Worm (Caenorhabditis elegans) whole organism, L4 larva: ENCODE results near the gene K04C2.2.

Experiments used
- F26F4.8 ChIP-seq: fragments of 200-800 bp; sonication (Bioruptor generic); conservative IDR thresholded peaks from 2 replicates; pipeline ENCODE4 v1.3.6; 2022; ENCODE audit warnings: missing genetic modification characterization, missing compliant biosample characterization
- F49E8.2 ChIP-seq: sonication (generic microtip); optimal IDR thresholded peaks from 2 replicates; lab custom pipeline; 2016; ENCODE audit warnings: missing compliant biosample characterization, mild to moderate bottlenecking, missing genetic modification characterization, borderline replicate concordance
- Y48G9A.11 ChIP-seq: fragments of 200-800 bp; sonication (Bioruptor generic); IDR thresholded peaks from 2 replicates; pipeline ENCODE4 v1.3.6; 2022; ENCODE audit warnings: missing genetic modification reagents, missing genetic modification characterization, missing compliant biosample characterization
- Y75B8A.6 ChIP-seq: fragments of 200-800 bp; sonication (Bioruptor generic); IDR thresholded peaks from 2 replicates; pipeline ENCODE4 v1.3.6; 2022; ENCODE audit warnings: missing genetic modification reagents, missing genetic modification characterization, missing compliant biosample characterization
- ama-1 ChIP-seq: fragments of 150-350 bp; optimal IDR thresholded peaks from 2 replicates; lab custom pipeline; 2014; ENCODE audit warnings: inconsistent platforms, mixed read lengths
- arid-1 ChIP-seq: fragments of 200-800 bp; sonication (Bioruptor generic); conservative IDR thresholded peaks from 2 replicates; pipeline ENCODE4 v1.3.6; 2022; ENCODE audit warnings: missing genetic modification reagents, missing genetic modification characterization, missing compliant biosample characterization
- ceh-20 ChIP-seq: fragments of 200-800 bp; sonication (Bioruptor generic); IDR thresholded peaks from 2 replicates; pipeline ENCODE4 v1.3.6; 2022; ENCODE audit warnings: missing genetic modification reagents, missing genetic modification characterization, missing compliant biosample characterization
- ceh-32 ChIP-seq: sonication (generic microtip); optimal IDR thresholded peaks from 2 replicates; lab custom pipeline; 2016; ENCODE audit warnings: mild to moderate bottlenecking, missing genetic modification characterization, missing compliant biosample characterization; ENCODE audit not compliant: poor library complexity
- ceh-62 ChIP-seq: sonication (generic microtip); optimal IDR thresholded peaks from 2 replicates; lab custom pipeline; 2017; ENCODE audit warnings: missing biosample characterization, missing genetic modification characterization
- cey-2 ChIP-seq: sonication (generic microtip); optimal IDR thresholded peaks from 3 replicates; lab custom pipeline; 2017; ENCODE audit warnings: missing genetic modification characterization, mild to moderate bottlenecking, missing compliant biosample characterization, antibody characterized with exemption, borderline replicate concordance; ENCODE audit not compliant: insufficient read depth
- daf-12 ChIP-seq: fragments of 150-350 bp; optimal IDR thresholded peaks from 2 replicates; lab custom pipeline; 2014; ENCODE audit warnings: missing biosample characterization, missing genetic modification reagents, missing genetic modification characterization
- daf-16 ChIP-seq, 3 experiments: sonication (generic microtip); optimal IDR thresholded peaks; 2 replicates each; lab custom pipeline; 2016 to 2017; ENCODE audit warnings: missing genetic modification characterization in 3 of 3, missing genetic modification reagents in 3 of 3, mild to moderate bottlenecking in 2 of 3, missing compliant biosample characterization in 2 of 3, missing biosample characterization in 1 of 3, moderate library complexity in 1 of 3
- daf-8 ChIP-seq: fragments of 200-800 bp; sonication (Bioruptor generic); IDR thresholded peaks from 2 replicates; pipeline ENCODE4 v1.3.6; 2022; ENCODE audit warnings: missing genetic modification characterization, missing compliant biosample characterization
- dmd-6 ChIP-seq: fragments of 200-800 bp; sonication (Bioruptor generic); IDR thresholded peaks from 2 replicates; pipeline ENCODE4 v1.3.6; 2022; ENCODE audit warnings: missing genetic modification reagents, missing genetic modification characterization, missing compliant biosample characterization
- egl-27 ChIP-seq: sonication (generic microtip); optimal IDR thresholded peaks from 3 replicates; lab custom pipeline; 2017; ENCODE audit warnings: missing biosample characterization, missing genetic modification reagents, missing genetic modification characterization
- fos-1 ChIP-seq: fragments of 150-350 bp; optimal IDR thresholded peaks from 2 replicates; lab custom pipeline; 2014; ENCODE audit warnings: missing biosample characterization, missing genetic modification characterization
- hmg-1.1 ChIP-seq: fragments of 200-800 bp; sonication (Bioruptor generic); IDR thresholded peaks from 2 replicates; pipeline ENCODE4 v1.3.6; 2022; ENCODE audit warnings: missing genetic modification reagents, missing genetic modification characterization, missing compliant biosample characterization
- jun-1 ChIP-seq: fragments of 150-350 bp; optimal IDR thresholded peaks from 2 replicates; lab custom pipeline; 2014; ENCODE audit warnings: missing biosample characterization, missing genetic modification reagents, missing genetic modification characterization
- lim-7 ChIP-seq: fragments of 200-800 bp; sonication (Bioruptor generic); IDR thresholded peaks from 2 replicates; pipeline ENCODE4 v1.3.6; 2022; ENCODE audit warnings: missing genetic modification characterization, missing compliant biosample characterization
- lin-13 ChIP-seq: fragments of 150-350 bp; optimal IDR thresholded peaks from 2 replicates; lab custom pipeline; 2014; ENCODE audit warnings: missing biosample characterization, missing genetic modification reagents, missing genetic modification characterization
- lin-29 ChIP-seq: fragments of 200-800 bp; sonication (Bioruptor generic); IDR thresholded peaks from 2 replicates; pipeline ENCODE4 v1.3.6; 2022; ENCODE audit warnings: missing genetic modification reagents, missing genetic modification characterization, missing compliant biosample characterization
- lin-38 ChIP-seq: fragments of 200-800 bp; sonication (Bioruptor generic); IDR thresholded peaks from 2 replicates; pipeline ENCODE4 v1.3.6; 2022; ENCODE audit warnings: missing genetic modification reagents, missing genetic modification characterization, missing compliant biosample characterization
- lin-39 ChIP-seq: fragments of 150-350 bp; optimal IDR thresholded peaks from 2 replicates; lab custom pipeline; 2014; ENCODE audit warnings: missing biosample characterization, missing genetic modification reagents, missing genetic modification characterization
- lir-3 ChIP-seq: sonication (generic microtip); optimal IDR thresholded peaks from 2 replicates; lab custom pipeline; 2016; ENCODE audit warnings: mild to moderate bottlenecking, missing genetic modification characterization, missing compliant biosample characterization
- lsy-2 ChIP-seq, 2 experiments: fragments of 150-350 bp in 1 of 2; sonication (generic microtip) in 1 of 2; optimal IDR thresholded peaks; 2 replicates each; lab custom pipeline; 2014 to 2017; ENCODE audit warnings: missing biosample characterization in 2 of 2, missing genetic modification characterization in 2 of 2
- mdt-29 ChIP-seq: fragments of 200-800 bp; sonication (Bioruptor generic); IDR thresholded peaks from 2 replicates; pipeline ENCODE4 v1.3.6; 2022; ENCODE audit warnings: missing genetic modification reagents, missing genetic modification characterization, missing compliant biosample characterization
- mep-1 ChIP-seq: fragments of 150-350 bp; sonication (generic microtip); optimal IDR thresholded peaks from 3 replicates; lab custom pipeline; 2014; ENCODE audit warnings: missing biosample characterization, missing genetic modification characterization
- mes-2 ChIP-seq: sonication (generic microtip); optimal IDR thresholded peaks from 2 replicates; lab custom pipeline; 2016; ENCODE audit warnings: missing genotype, mild to moderate bottlenecking, missing genetic modification characterization, missing compliant biosample characterization; ENCODE audit not compliant: poor library complexity, severe bottlenecking
- nhr-10 ChIP-seq: fragments of 150-350 bp; optimal IDR thresholded peaks from 2 replicates; lab custom pipeline; 2014; ENCODE audit warnings: missing biosample characterization, missing genetic modification characterization
- nhr-102 ChIP-seq: sonication (generic microtip); optimal IDR thresholded peaks from 2 replicates; lab custom pipeline; 2016; ENCODE audit warnings: mild to moderate bottlenecking, missing genetic modification characterization, moderate library complexity, missing compliant biosample characterization
- nhr-237 ChIP-seq: sonication (generic microtip); optimal IDR thresholded peaks from 2 replicates; lab custom pipeline; 2017; ENCODE audit warnings: missing biosample characterization, missing genetic modification characterization
- nhr-41 ChIP-seq: fragments of 200-800 bp; sonication (Bioruptor generic); IDR thresholded peaks from 2 replicates; pipeline ENCODE4 v1.3.6; 2022; ENCODE audit warnings: missing genetic modification reagents, missing genetic modification characterization, missing compliant biosample characterization
- nhr-48 ChIP-seq: sonication (generic microtip); optimal IDR thresholded peaks from 2 replicates; lab custom pipeline; 2016; ENCODE audit warnings: mild to moderate bottlenecking, missing genetic modification characterization, missing compliant biosample characterization
- nhr-6 ChIP-seq: fragments of 150-350 bp; optimal IDR thresholded peaks from 2 replicates; lab custom pipeline; 2014; ENCODE audit warnings: missing biosample characterization, missing genetic modification characterization
- nhr-77 ChIP-seq: fragments of 150-350 bp; optimal IDR thresholded peaks from 2 replicates; lab custom pipeline; 2014; ENCODE audit warnings: missing biosample characterization, missing genetic modification characterization
- pha-4 ChIP-seq, 2 experiments: fragments of 150-350 bp in 1 of 2; fragments of 200-800 bp in 1 of 2; sonication (Bioruptor generic) in 1 of 2; IDR thresholded peaks in 1 of 2; optimal IDR thresholded peaks in 1 of 2; 2 replicates each; pipeline versions ENCODE4 v1.3.6 to Lab custom; 2014 to 2022; ENCODE audit warnings: missing genetic modification characterization in 2 of 2, missing genetic modification reagents in 2 of 2, missing biosample characterization in 1 of 2, missing compliant biosample characterization in 1 of 2
- saeg-2 ChIP-seq: fragments of 200-800 bp; sonication (Bioruptor generic); IDR thresholded peaks from 2 replicates; pipeline ENCODE4 v1.3.6; 2022; ENCODE audit warnings: missing genetic modification reagents, missing genetic modification characterization, missing compliant biosample characterization
- snpc-1.2 ChIP-seq: fragments of 200-800 bp; sonication (Bioruptor generic); IDR thresholded peaks from 2 replicates; pipeline ENCODE4 v1.3.6; 2022; ENCODE audit warnings: missing genetic modification reagents, missing genetic modification characterization, missing compliant biosample characterization
- snpc-4 ChIP-seq: fragments of 150-350 bp; optimal IDR thresholded peaks from 2 replicates; lab custom pipeline; 2014; ENCODE audit warnings: missing biosample characterization, missing genetic modification characterization
- spr-3 ChIP-seq: fragments of 200-800 bp; sonication (Bioruptor generic); optimal IDR thresholded peaks from 2 replicates; lab custom pipeline; 2018; ENCODE audit warnings: mild to moderate bottlenecking, missing genetic modification characterization, missing compliant biosample characterization
- tra-1 ChIP-seq: fragments of 200-800 bp; sonication (Bioruptor generic); IDR thresholded peaks from 2 replicates; pipeline ENCODE4 v1.3.6; 2022; ENCODE audit warnings: missing genetic modification reagents, missing genetic modification characterization, missing compliant biosample characterization
- unc-62 ChIP-seq, 3 experiments: fragments of 150-350 bp in 1 of 3; sonication (generic microtip); optimal IDR thresholded peaks in 2 of 3; peaks in 1 of 3; 1 replicate in 1 of 3; 2 replicates in 2 of 3; lab custom pipeline; 2014 to 2017; ENCODE audit warnings: missing biosample characterization in 3 of 3, missing genetic modification characterization in 3 of 3, missing genetic modification reagents in 3 of 3, missing genotype in 1 of 3
- vab-7 ChIP-seq: fragments of 200-800 bp; sonication (Bioruptor generic); IDR thresholded peaks from 2 replicates; pipeline ENCODE4 v1.3.6; 2022; ENCODE audit warnings: missing genetic modification reagents, missing genetic modification characterization, missing compliant biosample characterization
- zfp-3 ChIP-seq: fragments of 200-800 bp; sonication (Bioruptor generic); conservative IDR thresholded peaks from 2 replicates; pipeline ENCODE4 v1.3.6; 2022; ENCODE audit warnings: missing genetic modification reagents, missing genetic modification characterization, missing compliant biosample characterization
- zip-11 ChIP-seq: fragments of 200-800 bp; sonication (Bioruptor generic); IDR thresholded peaks from 2 replicates; pipeline ENCODE4 v1.3.6; 2022; ENCODE audit warnings: missing genetic modification characterization, missing compliant biosample characterization
- ztf-11 ChIP-seq: fragments of 150-350 bp; optimal IDR thresholded peaks from 2 replicates; lab custom pipeline; 2014; ENCODE audit warnings: missing biosample characterization, missing genetic modification characterization

Gene K04C2.2

ce11 chrIII:6888497-6888896 lies 1.1 kb upstream of the K04C2.2 start (continued):
- peak; percentile 46 for TF ChIP-seq lin-13 (GFP tag; lab: Kevin White, UChicago)
- TF ChIP-seq arid-1 (GFP tag; lab: Robert Waterston, UW): peak; percentile 86
- peak; percentile 77 for TF ChIP-seq tra-1
- TF ChIP-seq lim-7: peak; percentile 87
- TF ChIP-seq lin-29 (GFP tag; lab: Robert Waterston, UW): 0 out of 2 replicates have a peak, but pooled peaks have one; percentile 25
- TF ChIP-seq Y48G9A.11 (GFP tag; lab: Robert Waterston, UW): peak; percentile 64
- peak; percentile 77 for TF ChIP-seq snpc-1.2

- no peak for TF ChIP-seq ama-1 (lab: Kevin White, UChicago)
- TF ChIP-seq dmd-6 (GFP tag; lab: Robert Waterston, UW): no peak
- no peak for TF ChIP-seq lin-38 (GFP tag; lab: Robert Waterston, UW)
- TF ChIP-seq F26F4.8 (GFP tag; lab: Robert Waterston, UW): no peak
- TF ChIP-seq hmg-1.1 (GFP tag; lab: Robert Waterston, UW): no peak
- TF ChIP-seq ceh-62: no peak
- TF ChIP-seq zfp-3 (GFP tag; lab: Robert Waterston, UW): no peak
- TF ChIP-seq lin-29 (GFP tag; lab: Robert Waterston, UW): no peak
- no peak for TF ChIP-seq jun-1 (tag; lab: Kevin White, UChicago)
- no peak for TF ChIP-seq ztf-11 (tag; lab: Kevin White, UChicago)
- TF ChIP-seq ceh-20 (GFP tag; lab: Robert Waterston, UW): no peak
- TF ChIP-seq nhr-6: no peak
- no peak for TF ChIP-seq lir-3 (tag; lab: Kevin White, UChicago)
- TF ChIP-seq saeg-2 (GFP tag; lab: Robert Waterston, UW): no peak
- TF ChIP-seq ceh-32 (tag; lab: Kevin White, UChicago): no peak
- no peak for TF ChIP-seq F49E8.2 (tag; lab: Kevin White, UChicago)
- TF ChIP-seq fos-1: no peak
- TF ChIP-seq, all 104 proteins: peak for 0
These were observed 2.0 kb downstream of the K04C2.2 start, which contains the start of gene K04C2.5 for ce11 chrIII:6891560-6891959. Gene K04C2.5 (minus strand): TSS chrIII:6891660.

DNA sequence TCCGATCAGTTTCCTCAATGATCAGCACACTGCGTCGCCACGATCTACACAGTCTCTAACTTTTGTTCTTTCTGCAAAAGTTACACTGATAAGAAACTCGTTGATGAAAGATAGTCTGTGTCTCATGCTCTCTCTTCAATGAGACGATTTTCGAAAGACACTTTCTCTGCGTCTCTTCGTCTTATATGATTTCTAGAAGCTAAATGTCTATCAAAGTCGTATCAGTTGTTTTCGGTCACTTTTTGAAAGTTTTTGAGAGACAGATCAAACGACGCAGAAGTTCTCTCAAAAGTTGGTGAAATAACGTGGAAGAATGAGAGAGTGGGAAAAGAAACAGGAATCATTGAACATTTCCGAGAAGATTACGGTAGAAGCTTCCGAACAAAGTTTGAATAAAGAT lies 5.6 kb downstream of the K04C2.2 start:
- TF ChIP-seq nhr-48 (tag; lab: Kevin White, UChicago) (peak; percentile 83), nhr-102 (peak; percentile 63), lin-29 (GFP tag; lab: Robert Waterston, UW) (no peak), unc-62 (GFP tag; optimal IDR thresholded peaks at IDR 0.05 in 1 of 2; lab: Kevin White, UChicago) (peak in 1 of 2 experiments; percentile 99), unc-62 (tag; optimal IDR thresholded peaks at IDR 0.05; lab: Kevin White, UChicago) (no peak), mes-2 (tag; lab: Kevin White, UChicago) (peak; percentile 31), Y75B8A.6 (GFP tag; lab: Robert Waterston, UW) (no peak), mep-1 (peak; percentile 65), lin-38 (GFP tag; lab: Robert Waterston, UW) (peak; percentile 49), ztf-11 (tag; lab: Kevin White, UChicago) (no peak), ama-1 (lab: Kevin White, UChicago) (peak; percentile 27), nhr-41 (GFP tag; lab: Robert Waterston, UW) (no peak), daf-8 (GFP tag; lab: Robert Waterston, UW) (no peak), cey-2 (tag; lab: Kevin White, UChicago) (peak; percentile 61), dmd-6 (GFP tag; lab: Robert Waterston, UW) (peak; percentile 98), zip-11 (GFP tag; lab: Robert Waterston, UW) (no peak), mdt-29 (GFP tag; lab: Robert Waterston, UW) (no peak), vab-7 (GFP tag; lab: Robert Waterston, UW) (no peak), egl-27 (tag; lab: Kevin White, UChicago) (no peak), nhr-77 (peak; percentile 45), lin-39 (no peak), nhr-237 (tag; lab: Kevin White, UChicago) (no peak), daf-16 (GFP tag; optimal IDR thresholded peaks at IDR 0.05; lab: Kevin White, UChicago) (peak; percentile 64 to 70), daf-16 (tag; optimal IDR thresholded peaks at IDR 0.05; lab: Kevin White, UChicago) (peak; percentile 76), daf-12 (no peak), spr-3 (GFP tag; lab: Kevin White, UChicago) (no peak), pha-4 (GFP tag; IDR thresholded peaks at IDR 0.05; lab: Robert Waterston, UW) (no peak), pha-4 (tag; optimal IDR thresholded peaks at IDR 0.05; lab: Kevin White, UChicago) (no peak), nhr-6 (no peak), lsy-2 (tag; optimal IDR thresholded peaks at IDR 0.05; lab: Kevin White, UChicago) (peak; percentile 43 to 84), nhr-10 (tag; lab: Kevin White, UChicago) (peak; percentile 74), snpc-4 (tag; lab: Kevin White, UChicago) (no peak)
